Worm (Caenorhabditis elegans) whole organism, L4 larva: ENCODE data around the gene kreg-1.
A peak's percentile ranks its signal among the peaks of the same experiment; 100 is the strongest.

ENCODE experiments used
- F10B5.3 ChIP-seq: sonication (generic microtip); optimal IDR thresholded peaks from 2 replicates; lab custom pipeline; 2016; ENCODE audit warnings: mild to moderate bottlenecking, missing genetic modification characterization, missing compliant biosample characterization
- F37D6.2 ChIP-seq: sonication (generic microtip); optimal IDR thresholded peaks from 2 replicates; lab custom pipeline; 2016; ENCODE audit warnings: mild to moderate bottlenecking, missing genetic modification characterization, missing compliant biosample characterization
- T20F7.1 ChIP-seq: fragments of 200-800 bp; sonication (Bioruptor generic); optimal IDR thresholded peaks from 2 replicates; lab custom pipeline; 2018; ENCODE audit warnings: mild to moderate bottlenecking, missing genetic modification characterization, missing compliant biosample characterization
- Y48G9A.11 ChIP-seq: fragments of 200-800 bp; sonication (Bioruptor generic); IDR thresholded peaks from 2 replicates; pipeline ENCODE4 v1.3.6; 2022; ENCODE audit warnings: missing genetic modification reagents, missing genetic modification characterization, missing compliant biosample characterization
- Y5F2A.4 ChIP-seq: fragments of 200-800 bp; sonication (Bioruptor generic); optimal IDR thresholded peaks from 2 replicates; lab custom pipeline; 2018; ENCODE audit warnings: mild to moderate bottlenecking, missing genetic modification characterization, missing compliant biosample characterization
- ZK546.5 ChIP-seq, 2 experiments: sonication (generic microtip); optimal IDR thresholded peaks; 2 replicates each; lab custom pipeline; 2017; ENCODE audit warnings: missing biosample characterization in 2 of 2, missing genetic modification characterization in 2 of 2
- arid-1 ChIP-seq: fragments of 200-800 bp; sonication (Bioruptor generic); conservative IDR thresholded peaks from 2 replicates; pipeline ENCODE4 v1.3.6; 2022; ENCODE audit warnings: missing genetic modification reagents, missing genetic modification characterization, missing compliant biosample characterization
- ceh-44 ChIP-seq: fragments of 200-800 bp; sonication (Bioruptor generic); IDR thresholded peaks from 2 replicates; pipeline ENCODE4 v1.3.6; 2022; ENCODE audit warnings: missing genetic modification reagents, missing genetic modification characterization, missing compliant biosample characterization
- ceh-62 ChIP-seq: sonication (generic microtip); optimal IDR thresholded peaks from 2 replicates; lab custom pipeline; 2017; ENCODE audit warnings: missing biosample characterization, missing genetic modification characterization
- daf-12 ChIP-seq: fragments of 150-350 bp; optimal IDR thresholded peaks from 2 replicates; lab custom pipeline; 2014; ENCODE audit warnings: missing biosample characterization, missing genetic modification reagents, missing genetic modification characterization
- daf-8 ChIP-seq: fragments of 200-800 bp; sonication (Bioruptor generic); IDR thresholded peaks from 2 replicates; pipeline ENCODE4 v1.3.6; 2022; ENCODE audit warnings: missing genetic modification characterization, missing compliant biosample characterization
- dve-1 ChIP-seq: sonication (generic microtip); optimal IDR thresholded peaks from 2 replicates; lab custom pipeline; 2017; ENCODE audit warnings: antibody characterized with exemption, mild to moderate bottlenecking, missing genetic modification characterization, missing compliant biosample characterization; ENCODE audit not compliant: insufficient read depth
- egl-27 ChIP-seq: sonication (generic microtip); optimal IDR thresholded peaks from 3 replicates; lab custom pipeline; 2017; ENCODE audit warnings: missing biosample characterization, missing genetic modification reagents, missing genetic modification characterization
- fkh-10 ChIP-seq: fragments of 150-350 bp; optimal IDR thresholded peaks from 2 replicates; lab custom pipeline; 2014; ENCODE audit warnings: missing biosample characterization, missing genetic modification reagents, missing genetic modification characterization
- fos-1 ChIP-seq: fragments of 150-350 bp; optimal IDR thresholded peaks from 2 replicates; lab custom pipeline; 2014; ENCODE audit warnings: missing biosample characterization, missing genetic modification characterization
- gei-8 ChIP-seq: fragments of 200-800 bp; sonication (Bioruptor generic); optimal IDR thresholded peaks from 2 replicates; lab custom pipeline; 2018; ENCODE audit warnings: mild to moderate bottlenecking, missing genetic modification characterization, missing compliant biosample characterization
- hlh-30 ChIP-seq: sonication (generic microtip); optimal IDR thresholded peaks from 2 replicates; lab custom pipeline; 2017; ENCODE audit warnings: antibody characterized with exemption, mild to moderate bottlenecking, missing genetic modification characterization, missing compliant biosample characterization; ENCODE audit not compliant: insufficient read depth
- hmg-1.1 ChIP-seq: fragments of 200-800 bp; sonication (Bioruptor generic); IDR thresholded peaks from 2 replicates; pipeline ENCODE4 v1.3.6; 2022; ENCODE audit warnings: missing genetic modification reagents, missing genetic modification characterization, missing compliant biosample characterization
- lin-39 ChIP-seq: fragments of 150-350 bp; optimal IDR thresholded peaks from 2 replicates; lab custom pipeline; 2014; ENCODE audit warnings: missing biosample characterization, missing genetic modification reagents, missing genetic modification characterization
- lir-3 ChIP-seq: sonication (generic microtip); optimal IDR thresholded peaks from 2 replicates; lab custom pipeline; 2016; ENCODE audit warnings: mild to moderate bottlenecking, missing genetic modification characterization, missing compliant biosample characterization
- mdl-1 ChIP-seq, 2 experiments: fragments of 150-350 bp in 1 of 2; sonication (generic microtip) in 1 of 2; optimal IDR thresholded peaks; 2 replicates each; lab custom pipeline; 2014 to 2017; ENCODE audit warnings: missing biosample characterization in 2 of 2, missing genetic modification characterization in 2 of 2
- mdt-29 ChIP-seq: fragments of 200-800 bp; sonication (Bioruptor generic); IDR thresholded peaks from 2 replicates; pipeline ENCODE4 v1.3.6; 2022; ENCODE audit warnings: missing genetic modification reagents, missing genetic modification characterization, missing compliant biosample characterization
- mxl-2 ChIP-seq: fragments of 200-800 bp; sonication (Bioruptor generic); conservative IDR thresholded peaks from 2 replicates; pipeline ENCODE4 v1.3.6; 2022; ENCODE audit warnings: missing genetic modification reagents, missing genetic modification characterization, missing compliant biosample characterization
- mxl-3 ChIP-seq: fragments of 200-800 bp; sonication (Bioruptor generic); optimal IDR thresholded peaks from 2 replicates; lab custom pipeline; 2018; ENCODE audit warnings: mild to moderate bottlenecking, missing genetic modification characterization, missing compliant biosample characterization
- nhr-10 ChIP-seq: fragments of 150-350 bp; optimal IDR thresholded peaks from 2 replicates; lab custom pipeline; 2014; ENCODE audit warnings: missing biosample characterization, missing genetic modification characterization
- nhr-102 ChIP-seq: sonication (generic microtip); optimal IDR thresholded peaks from 2 replicates; lab custom pipeline; 2016; ENCODE audit warnings: mild to moderate bottlenecking, missing genetic modification characterization, moderate library complexity, missing compliant biosample characterization
- nhr-11 ChIP-seq: fragments of 150-350 bp; optimal IDR thresholded peaks from 2 replicates; lab custom pipeline; 2014; ENCODE audit warnings: missing biosample characterization, missing genetic modification characterization
- nhr-111 ChIP-seq: fragments of 200-800 bp; sonication (Bioruptor generic); optimal IDR thresholded peaks from 2 replicates; lab custom pipeline; 2018; ENCODE audit warnings: mild to moderate bottlenecking, missing genetic modification characterization, missing compliant biosample characterization
- nhr-237 ChIP-seq: sonication (generic microtip); optimal IDR thresholded peaks from 2 replicates; lab custom pipeline; 2017; ENCODE audit warnings: missing biosample characterization, missing genetic modification characterization
- nhr-28 ChIP-seq: fragments of 150-350 bp; optimal IDR thresholded peaks from 2 replicates; lab custom pipeline; 2014; ENCODE audit warnings: missing biosample characterization, missing genetic modification characterization
- nhr-48 ChIP-seq: sonication (generic microtip); optimal IDR thresholded peaks from 2 replicates; lab custom pipeline; 2016; ENCODE audit warnings: mild to moderate bottlenecking, missing genetic modification characterization, missing compliant biosample characterization
- nhr-77 ChIP-seq: fragments of 150-350 bp; optimal IDR thresholded peaks from 2 replicates; lab custom pipeline; 2014; ENCODE audit warnings: missing biosample characterization, missing genetic modification characterization
- sdz-12 ChIP-seq: fragments of 200-800 bp; sonication (Bioruptor generic); optimal IDR thresholded peaks from 2 replicates; lab custom pipeline; 2018; ENCODE audit warnings: mild to moderate bottlenecking, missing genetic modification characterization, missing compliant biosample characterization
- set-16 ChIP-seq: fragments of 200-800 bp; sonication (Bioruptor generic); IDR thresholded peaks from 2 replicates; pipeline ENCODE4 v1.3.6; 2022; ENCODE audit warnings: missing genetic modification reagents, missing genetic modification characterization, missing compliant biosample characterization
- snpc-1.2 ChIP-seq: fragments of 200-800 bp; sonication (Bioruptor generic); IDR thresholded peaks from 2 replicates; pipeline ENCODE4 v1.3.6; 2022; ENCODE audit warnings: missing genetic modification reagents, missing genetic modification characterization, missing compliant biosample characterization
- snpc-4 ChIP-seq: fragments of 150-350 bp; optimal IDR thresholded peaks from 2 replicates; lab custom pipeline; 2014; ENCODE audit warnings: missing biosample characterization, missing genetic modification characterization
- unc-130 ChIP-seq: sonication (generic microtip); optimal IDR thresholded peaks from 2 replicates; lab custom pipeline; 2016; ENCODE audit warnings: missing genetic modification reagents, missing genetic modification characterization, missing compliant biosample characterization
- vab-7 ChIP-seq: fragments of 200-800 bp; sonication (Bioruptor generic); IDR thresholded peaks from 2 replicates; pipeline ENCODE4 v1.3.6; 2022; ENCODE audit warnings: missing genetic modification reagents, missing genetic modification characterization, missing compliant biosample characterization
- zag-1 ChIP-seq: fragments of 150-350 bp; optimal IDR thresholded peaks from 2 replicates; lab custom pipeline; 2014; ENCODE audit warnings: missing biosample characterization, missing genetic modification characterization
- zip-2 ChIP-seq: fragments of 150-350 bp; optimal IDR thresholded peaks from 2 replicates; lab custom pipeline; 2014; ENCODE audit warnings: missing biosample characterization, missing genetic modification characterization
- ztf-7 ChIP-seq: fragments of 150-350 bp; optimal IDR thresholded peaks from 2 replicates; lab custom pipeline; 2014; ENCODE audit warnings: missing biosample characterization, missing genetic modification characterization

kreg-1 gene

DNA sequence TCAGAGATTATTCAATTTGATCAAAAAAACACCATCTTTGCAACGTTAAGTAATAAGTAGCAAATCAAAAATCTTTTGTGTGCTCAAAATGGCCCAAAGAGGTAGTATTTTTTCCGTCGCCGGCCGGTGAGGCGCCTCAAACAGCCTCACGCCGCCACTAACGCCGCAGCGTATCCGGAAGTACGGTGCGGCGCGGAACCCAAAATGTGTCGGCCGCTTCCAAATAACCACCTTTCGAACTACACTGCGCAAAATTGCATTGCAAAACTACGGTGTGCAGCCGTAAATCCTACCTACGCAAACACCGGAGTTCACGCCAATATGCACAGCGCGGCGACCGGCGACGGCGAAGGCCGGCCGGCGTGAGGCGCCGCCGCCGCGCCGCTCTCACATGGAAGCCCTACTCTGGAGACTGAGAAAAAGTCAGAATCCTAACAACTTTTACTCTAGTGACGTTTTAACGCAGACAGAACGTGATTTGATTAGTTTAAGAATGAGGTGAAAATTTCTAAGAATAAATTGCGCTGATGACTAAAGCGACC lies 32.1 kb downstream of the kreg-1 start (continued):
- TF ChIP-seq set-16 (GFP tag; lab: Robert Waterston, UW) = peak; percentile 88
- no peak for TF ChIP-seq mdt-29 (GFP tag; lab: Robert Waterston, UW)
- TF ChIP-seq snpc-1.2 (GFP tag; lab: Robert Waterston, UW) = peak; percentile 49; the same call in 1 of the 2 replicates
- TF ChIP-seq ceh-62 = no peak

DNA sequence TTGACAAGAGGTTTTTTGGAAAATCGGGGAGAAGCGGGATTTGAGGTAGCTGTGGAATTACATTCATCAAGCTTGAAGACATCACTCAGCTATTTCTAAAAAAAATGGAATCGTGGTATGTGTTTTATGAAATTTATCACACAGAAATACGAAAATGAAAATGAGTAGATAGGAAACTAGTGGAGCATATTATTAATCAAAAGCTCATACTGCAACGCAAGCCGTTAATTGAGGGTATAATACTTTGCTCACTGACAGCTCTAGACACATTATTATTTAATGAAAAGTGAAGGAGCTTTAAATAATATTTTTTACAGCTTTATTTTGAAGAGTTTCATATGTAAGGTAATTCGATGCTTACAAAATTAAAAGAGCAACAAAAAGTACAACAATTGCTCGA lies 33.3 kb downstream of the kreg-1 start, which contains the start of gene M02D8.7:
Gene M02D8.7 (minus strand): TSS at position 101 of the 400 bp plus-strand sequence.
- no peak for TF ChIP-seq zag-1 (tag; lab: Kevin White, UChicago)
- TF ChIP-seq F10B5.3 (tag; lab: Kevin White, UChicago) = no peak
- no peak for TF ChIP-seq T20F7.1 (GFP tag; lab: Kevin White, UChicago)
- TF ChIP-seq nhr-102 (tag; lab: Kevin White, UChicago) = no peak
- TF ChIP-seq nhr-111 (GFP tag; lab: Kevin White, UChicago) = no peak
- no peak for TF ChIP-seq ceh-44 (GFP tag; lab: Robert Waterston, UW)
- TF ChIP-seq arid-1 = no peak
- TF ChIP-seq nhr-48 (tag; lab: Kevin White, UChicago) = no peak
- TF ChIP-seq Y5F2A.4 (GFP tag; lab: Kevin White, UChicago) = no peak
- no peak for TF ChIP-seq lin-39 (tag; lab: Kevin White, UChicago)
- TF ChIP-seq hlh-30 (tag; lab: Kevin White, UChicago) = no peak
- TF ChIP-seq ceh-62 = no peak
- TF ChIP-seq nhr-237 (tag; lab: Kevin White, UChicago) = no peak

DNA sequence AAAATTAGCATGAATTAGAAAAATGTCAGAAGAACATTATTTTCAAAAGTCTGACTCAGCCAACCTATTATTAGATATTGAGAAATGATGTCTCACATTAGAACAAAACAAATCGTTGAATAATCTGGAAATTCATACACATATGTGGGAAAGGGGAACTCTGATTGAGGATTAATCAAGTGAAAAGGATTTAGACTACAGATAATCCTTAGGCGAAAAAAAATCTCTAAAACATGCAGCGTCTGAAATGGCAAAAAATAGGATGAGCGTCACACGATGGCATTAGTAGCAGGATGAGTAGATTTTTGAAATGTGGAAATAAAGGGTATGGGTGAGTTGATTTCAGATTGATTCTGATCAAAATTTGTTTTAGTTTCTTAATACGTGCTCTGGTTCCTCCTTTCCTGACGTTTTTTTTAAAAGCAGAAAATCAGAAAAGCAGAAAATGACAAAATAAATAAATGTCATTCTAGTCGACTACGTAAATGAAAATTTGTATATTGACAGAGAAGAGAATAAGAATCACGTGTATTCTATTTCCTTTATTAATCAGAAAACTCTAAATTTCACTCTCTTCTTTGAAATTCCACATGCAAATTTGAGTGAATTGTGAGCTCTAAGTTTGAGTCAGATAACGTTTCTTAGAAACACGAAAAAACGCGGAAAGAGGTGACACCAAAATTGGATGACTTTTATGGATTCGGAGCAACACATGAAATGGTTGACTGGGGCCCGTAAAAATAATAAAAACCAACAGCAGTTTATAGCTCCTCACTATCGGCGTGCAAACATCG lies 34.8 kb downstream of the kreg-1 start:
- TF ChIP-seq nhr-237 (tag; lab: Kevin White, UChicago) = no peak
- TF ChIP-seq daf-12 (tag; lab: Kevin White, UChicago) = no peak
- TF ChIP-seq nhr-11 (tag; lab: Kevin White, UChicago) = no peak
- TF ChIP-seq ceh-62 = no peak
- no peak for TF ChIP-seq snpc-4 (tag; lab: Kevin White, UChicago)
- no peak for TF ChIP-seq nhr-28
- no peak for TF ChIP-seq gei-8 (GFP tag; lab: Kevin White, UChicago)
- TF ChIP-seq F37D6.2 = no peak

DNA sequence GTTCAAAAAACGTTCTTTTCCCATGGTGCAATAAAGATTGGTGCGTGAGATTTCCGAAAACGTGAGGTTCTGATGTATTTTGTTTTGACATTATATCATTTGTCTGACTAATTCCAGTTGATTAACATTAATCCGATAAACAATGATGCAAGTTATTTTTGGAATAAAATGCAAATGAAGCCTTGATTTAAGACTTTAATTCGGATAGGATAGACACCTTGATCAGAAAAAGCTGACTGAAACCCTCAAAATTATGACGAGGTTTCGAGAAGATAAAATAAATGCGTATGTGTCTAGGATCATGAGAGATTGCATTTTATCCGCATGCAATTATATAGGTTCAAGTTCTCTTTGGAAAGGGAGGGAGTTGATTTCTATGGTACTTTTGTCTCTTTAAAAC lies 36.0 kb downstream of the kreg-1 start:
- TF ChIP-seq mxl-2 (GFP tag; lab: Robert Waterston, UW) (no peak), nhr-28 (no peak), dve-1 (tag; lab: Kevin White, UChicago) (no peak), Y5F2A.4 (GFP tag; lab: Kevin White, UChicago) (no peak), sdz-12 (GFP tag; lab: Kevin White, UChicago) (no peak), snpc-4 (tag; lab: Kevin White, UChicago) (no peak), ztf-7 (tag; lab: Kevin White, UChicago) (no peak), nhr-237 (tag; lab: Kevin White, UChicago) (no peak), hmg-1.1 (GFP tag; lab: Robert Waterston, UW) (no peak), nhr-10 (tag; lab: Kevin White, UChicago) (no peak), vab-7 (GFP tag; lab: Robert Waterston, UW) (no peak), set-16 (GFP tag; lab: Robert Waterston, UW) (no peak)

DNA sequence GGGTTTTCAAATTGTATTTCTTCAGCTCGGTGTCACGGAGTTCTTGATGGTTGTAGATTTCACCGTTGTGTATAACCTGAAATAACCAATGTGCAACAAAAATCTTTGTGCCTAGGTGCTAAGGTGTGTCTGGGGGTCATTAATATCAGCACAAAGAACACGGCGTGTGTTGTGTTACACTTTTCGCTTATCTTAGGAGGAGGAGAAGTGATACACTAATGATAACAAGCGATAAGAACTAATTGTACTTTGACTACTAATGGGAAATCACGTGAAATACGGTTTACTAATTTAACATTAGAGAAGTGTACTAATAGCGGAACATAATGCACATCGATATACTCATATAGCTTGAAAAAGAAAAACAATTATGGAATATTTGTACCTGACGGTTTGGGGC lies 40.6 kb downstream of the kreg-1 start:
- TF ChIP-seq sdz-12 (GFP tag; lab: Kevin White, UChicago) = no peak
- TF ChIP-seq ZK546.5 (tag; optimal IDR thresholded peaks at IDR 0.05; lab: Kevin White, UChicago) = no peak
- TF ChIP-seq hlh-30 (tag; lab: Kevin White, UChicago) = peak; percentile 64
- no peak for TF ChIP-seq fos-1 (tag; lab: Kevin White, UChicago)
- no peak for TF ChIP-seq unc-130
- no peak for TF ChIP-seq egl-27 (tag; lab: Kevin White, UChicago)
- TF ChIP-seq mdl-1 (tag; optimal IDR thresholded peaks at IDR 0.05; lab: Kevin White, UChicago) = peak in 1 of 2 experiments; percentile 71
- peak; percentile 28 for TF ChIP-seq nhr-77 (tag; lab: Kevin White, UChicago)
- TF ChIP-seq daf-8 = no peak
- TF ChIP-seq F10B5.3 (tag; lab: Kevin White, UChicago) = no peak
- no peak for TF ChIP-seq zip-2 (tag; lab: Kevin White, UChicago)
- peak; percentile 37 for TF ChIP-seq nhr-102 (tag; lab: Kevin White, UChicago)
- TF ChIP-seq Y48G9A.11 = no peak
- no peak for TF ChIP-seq lir-3 (tag; lab: Kevin White, UChicago)
- no peak for TF ChIP-seq fkh-10 (GFP tag; lab: Kevin White, UChicago)
- TF ChIP-seq mxl-3 (GFP tag; lab: Kevin White, UChicago) = peak; percentile 49
- TF ChIP-seq F37D6.2 = no peak
